Fruit fly (Drosophila melanogaster) whole organism, embryonic: Measurements from ENCODE around the gene Rab8.

Experiments
- Bdp1 ChIP-seq: fragments of 200-800 bp; sonication (Bioruptor generic); optimal IDR thresholded peaks from 3 replicates; lab custom pipeline; 2016; ENCODE audit warnings: missing biosample characterization, missing genetic modification characterization
- CG1024 ChIP-seq: fragments of 200-800 bp; sonication (Bioruptor generic); IDR thresholded peaks from 2 replicates; pipeline ENCODE4 v1.3.6; 2022; ENCODE audit warnings: missing biosample characterization, missing genetic modification characterization
- CG10431 ChIP-seq: fragments of 200-800 bp; sonication (Bioruptor generic); optimal IDR thresholded peaks from 3 replicates; lab custom pipeline; 2018; ENCODE audit warnings: missing biosample characterization, mild to moderate bottlenecking, missing genetic modification characterization
- CG10959 ChIP-seq: fragments of 200-800 bp; sonication (Bioruptor generic); IDR thresholded peaks from 2 replicates; pipeline ENCODE4 v1.3.6; 2022; ENCODE audit warnings: missing biosample characterization, missing genetic modification characterization
- CG11696 ChIP-seq: fragments of 200-800 bp; sonication (Bioruptor generic); IDR thresholded peaks from 2 replicates; pipeline ENCODE4 v1.3.6; 2022; ENCODE audit warnings: missing biosample characterization, missing genetic modification characterization
- CG14014 ChIP-seq: fragments of 200-800 bp; sonication (Bioruptor generic); IDR thresholded peaks from 2 replicates; pipeline ENCODE4 v1.3.6; 2022; ENCODE audit warnings: missing biosample characterization, missing genetic modification characterization
- CG15269 ChIP-seq: fragments of 200-800 bp; sonication (Bioruptor generic); optimal IDR thresholded peaks from 2 replicates; lab custom pipeline; 2018; ENCODE audit warnings: missing biosample characterization, mild to moderate bottlenecking, missing genetic modification characterization, moderate library complexity
- CG17829 ChIP-seq: fragments of 200-800 bp; optimal IDR thresholded peaks from 2 replicates; lab custom pipeline; 2019; ENCODE audit warnings: missing biosample characterization, mild to moderate bottlenecking, missing genetic modification characterization, moderate library complexity
- CG1792 ChIP-seq: fragments of 200-800 bp; sonication (Bioruptor generic); optimal IDR thresholded peaks from 2 replicates; lab custom pipeline; 2016; ENCODE audit warnings: missing biosample characterization, missing genetic modification characterization
- CG18011 ChIP-seq: fragments of 200-800 bp; sonication (Bioruptor generic); optimal IDR thresholded peaks from 2 replicates; lab custom pipeline; 2017; ENCODE audit warnings: missing biosample characterization, missing genetic modification characterization, mild to moderate bottlenecking, moderate library complexity, missing genotype
- CG1832 ChIP-seq: fragments of 200-800 bp; sonication (Bioruptor generic); optimal IDR thresholded peaks from 2 replicates; lab custom pipeline; 2017; ENCODE audit warnings: missing biosample characterization, mild to moderate bottlenecking, missing genetic modification characterization, inconsistent platforms
- CG30431 ChIP-seq: fragments of 200-800 bp; sonication (Bioruptor generic); optimal IDR thresholded peaks from 2 replicates; lab custom pipeline; 2017; ENCODE audit warnings: missing biosample characterization, missing genetic modification characterization
- CG3281 ChIP-seq: fragments of 200-800 bp; sonication (Bioruptor generic); optimal IDR thresholded peaks from 3 replicates; lab custom pipeline; 2017; ENCODE audit warnings: missing biosample characterization, mild to moderate bottlenecking, missing genetic modification characterization
- CG4820 ChIP-seq: fragments of 200-800 bp; sonication (Bioruptor generic); optimal IDR thresholded peaks from 3 replicates; lab custom pipeline; 2016; ENCODE audit warnings: missing biosample characterization, missing genetic modification characterization
- CG6813 ChIP-seq: fragments of 200-800 bp; sonication (Bioruptor generic); optimal IDR thresholded peaks from 2 replicates; lab custom pipeline; 2017; ENCODE audit warnings: missing biosample characterization, missing genetic modification characterization, mild to moderate bottlenecking, moderate library complexity, missing genetic modification reagents
- CG7556 ChIP-seq: fragments of 200-800 bp; sonication (Bioruptor generic); optimal IDR thresholded peaks from 2 replicates; lab custom pipeline; 2017; ENCODE audit warnings: missing biosample characterization, mild to moderate bottlenecking, missing genetic modification characterization
- CG7928 ChIP-seq: fragments of 200-800 bp; sonication (Bioruptor generic); optimal IDR thresholded peaks from 2 replicates; lab custom pipeline; 2017; ENCODE audit warnings: missing biosample characterization, mild to moderate bottlenecking, missing genetic modification characterization
- CG8388 ChIP-seq: fragments of 200-800 bp; sonication (Bioruptor generic); optimal IDR thresholded peaks from 2 replicates; lab custom pipeline; 2019; ENCODE audit warnings: missing biosample characterization, mild to moderate bottlenecking, missing genetic modification characterization, moderate library complexity
- CG9609 ChIP-seq: fragments of 200-800 bp; sonication (Bioruptor generic); optimal IDR thresholded peaks from 3 replicates; lab custom pipeline; 2016; ENCODE audit warnings: missing biosample characterization, missing genetic modification characterization
- CG9797 ChIP-seq: fragments of 200-800 bp; sonication (Bioruptor generic); optimal IDR thresholded peaks from 3 replicates; lab custom pipeline; 2018; ENCODE audit warnings: missing biosample characterization, mild to moderate bottlenecking, missing genetic modification characterization
- E2f1 ChIP-seq: fragments of 200-800 bp; sonication (Bioruptor generic); IDR thresholded peaks from 2 replicates; pipeline ENCODE4 v1.3.6; 2022; ENCODE audit warnings: missing biosample characterization, missing genetic modification characterization
- Eip74EF ChIP-seq, 2 experiments: fragments of 200-800 bp in 1 of 2; fragments of >200 bp in 1 of 2; sonication (Bioruptor generic) in 1 of 2; optimal IDR thresholded peaks; 2 replicates each; lab custom pipeline; 2017 to 2019; ENCODE audit warnings: missing biosample characterization in 2 of 2, missing genetic modification characterization in 2 of 2, mild to moderate bottlenecking in 1 of 2, moderate library complexity in 1 of 2
- Ets97D ChIP-seq: fragments of 200-800 bp; sonication (Bioruptor generic); optimal IDR thresholded peaks from 3 replicates; lab custom pipeline; 2016; ENCODE audit warnings: missing biosample characterization, missing genetic modification characterization
- Hand ChIP-seq: fragments of 200-800 bp; sonication (Bioruptor generic); optimal IDR thresholded peaks from 2 replicates; lab custom pipeline; 2017; ENCODE audit warnings: mild to moderate bottlenecking, missing biosample characterization, missing genetic modification reagents, missing genetic modification characterization
- Hmr ChIP-seq: fragments of 200-800 bp; sonication (Bioruptor generic); optimal IDR thresholded peaks from 3 replicates; lab custom pipeline; 2017; ENCODE audit warnings: mild to moderate bottlenecking, missing biosample characterization, missing genetic modification reagents, missing genetic modification characterization
- Hsf ChIP-seq: fragments of 200-800 bp; sonication (Bioruptor generic); optimal IDR thresholded peaks from 3 replicates; lab custom pipeline; 2016; ENCODE audit warnings: missing biosample characterization, missing genetic modification characterization
- NC2α ChIP-seq: fragments of 200-800 bp; sonication (Bioruptor generic); optimal IDR thresholded peaks from 2 replicates; lab custom pipeline; 2016; ENCODE audit warnings: missing biosample characterization, missing genetic modification characterization
- NC2β ChIP-seq: fragments of 200-800 bp; sonication (Bioruptor generic); optimal IDR thresholded peaks from 2 replicates; lab custom pipeline; 2016; ENCODE audit warnings: missing biosample characterization, missing genetic modification characterization
- NK7.1 ChIP-seq: fragments of 200-800 bp; sonication (Bioruptor generic); optimal IDR thresholded peaks from 3 replicates; lab custom pipeline; 2016; ENCODE audit warnings: missing biosample characterization, missing genetic modification characterization
- Oaz ChIP-seq: fragments of 200-800 bp; sonication (Bioruptor generic); IDR thresholded peaks from 2 replicates; pipeline ENCODE4 v1.3.6; 2022; ENCODE audit warnings: missing biosample characterization, missing genetic modification characterization
- PHDP ChIP-seq: fragments of 200-800 bp; sonication (Bioruptor generic); optimal IDR thresholded peaks from 3 replicates; lab custom pipeline; 2018; ENCODE audit warnings: missing biosample characterization, mild to moderate bottlenecking, missing genetic modification characterization, moderate library complexity
- Ravus ChIP-seq: fragments of 200-800 bp; sonication (Bioruptor generic); IDR thresholded peaks from 2 replicates; pipeline ENCODE4 v1.3.6; 2022; ENCODE audit warnings: missing biosample characterization, missing genetic modification characterization
- amos ChIP-seq: fragments of 200-800 bp; sonication (Bioruptor generic); IDR thresholded peaks from 2 replicates; pipeline ENCODE4 v1.3.6; 2022; ENCODE audit warnings: missing biosample characterization, missing genetic modification characterization; ENCODE audit not compliant: partially characterized antibody
- aop ChIP-seq: fragments of 200-800 bp; sonication (Bioruptor generic); IDR thresholded peaks from 2 replicates; pipeline ENCODE4 v1.3.6; 2022; ENCODE audit warnings: missing biosample characterization, missing genetic modification characterization
- az2 ChIP-seq: fragments of 200-800 bp; sonication (Bioruptor generic); optimal IDR thresholded peaks from 3 replicates; lab custom pipeline; 2016; ENCODE audit warnings: missing biosample characterization, missing genetic modification characterization
- crp ChIP-seq, 2 experiments: fragments of 200-800 bp; sonication (Bioruptor generic); optimal IDR thresholded peaks; 2 replicates in 1 of 2; 3 replicates in 1 of 2; lab custom pipeline; 2017; ENCODE audit warnings: missing biosample characterization in 2 of 2, missing genetic modification characterization in 2 of 2, mild to moderate bottlenecking in 1 of 2, moderate library complexity in 1 of 2
- dmrt11E ChIP-seq: fragments of 200-800 bp; sonication (Bioruptor generic); optimal IDR thresholded peaks from 3 replicates; lab custom pipeline; 2018; ENCODE audit warnings: missing biosample characterization, mild to moderate bottlenecking, missing genetic modification characterization, moderate library complexity
- emc ChIP-seq: fragments of 200-800 bp; sonication (Bioruptor generic); optimal IDR thresholded peaks from 2 replicates; lab custom pipeline; 2016; ENCODE audit warnings: missing biosample characterization, missing genetic modification characterization
- gfzf ChIP-seq: fragments of 200-800 bp; sonication (Bioruptor generic); optimal IDR thresholded peaks from 2 replicates; lab custom pipeline; 2016; ENCODE audit warnings: missing biosample characterization, mild to moderate bottlenecking, missing genetic modification characterization, moderate library complexity
- gsb-n ChIP-seq: fragments of 200-800 bp; sonication (Bioruptor generic); optimal IDR thresholded peaks from 3 replicates; lab custom pipeline; 2018; ENCODE audit warnings: missing biosample characterization, mild to moderate bottlenecking, missing genetic modification characterization
- knrl ChIP-seq: fragments of 200-800 bp; sonication (Bioruptor generic); IDR thresholded peaks from 3 replicates; pipeline ENCODE4 v1.3.6; 2022; ENCODE audit warnings: missing biosample characterization, missing genetic modification characterization; ENCODE audit not compliant: partially characterized antibody
- lilli ChIP-seq: fragments of 200-800 bp; sonication (Bioruptor generic); optimal IDR thresholded peaks from 3 replicates; lab custom pipeline; 2016; ENCODE audit warnings: missing biosample characterization, missing genetic modification characterization
- lov ChIP-seq, 2 experiments: fragments of 200-800 bp in 1 of 2; fragments of >200 bp in 1 of 2; sonication (Bioruptor generic) in 1 of 2; IDR thresholded peaks in 1 of 2; optimal IDR thresholded peaks in 1 of 2; 2 replicates in 1 of 2; 3 replicates in 1 of 2; pipeline versions ENCODE4 v1.3.6 to Lab custom; 2017 to 2022; ENCODE audit warnings: missing biosample characterization in 1 of 2, missing genetic modification characterization in 1 of 2
- nerfin-2 ChIP-seq: fragments of 200-800 bp; sonication (Bioruptor generic); IDR thresholded peaks from 2 replicates; pipeline ENCODE4 v1.3.6; 2022; ENCODE audit warnings: missing biosample characterization, missing genetic modification characterization; ENCODE audit not compliant: partially characterized antibody
- oc ChIP-seq: fragments of 200-800 bp; sonication (Bioruptor generic); optimal IDR thresholded peaks from 2 replicates; lab custom pipeline; 2018; ENCODE audit warnings: missing biosample characterization, mild to moderate bottlenecking, missing genetic modification characterization, moderate library complexity
- peb ChIP-seq: fragments of 200-800 bp; sonication (Bioruptor generic); IDR thresholded peaks from 2 replicates; pipeline ENCODE4 v1.3.6; 2022; ENCODE audit warnings: missing biosample characterization, missing genetic modification characterization
- pum ChIP-seq: fragments of 200-800 bp; sonication (Bioruptor generic); optimal IDR thresholded peaks from 2 replicates; lab custom pipeline; 2016; ENCODE audit warnings: missing biosample characterization, missing genetic modification characterization
- scrt ChIP-seq: fragments of 200-800 bp; sonication (Bioruptor generic); optimal IDR thresholded peaks from 2 replicates; lab custom pipeline; 2018; ENCODE audit warnings: missing biosample characterization, mild to moderate bottlenecking, missing genetic modification characterization, moderate library complexity
- tin ChIP-seq: fragments of 200-800 bp; sonication (Bioruptor generic); optimal IDR thresholded peaks from 3 replicates; lab custom pipeline; 2016; ENCODE audit warnings: missing biosample characterization, missing genetic modification characterization

The Rab8 gene

DNA sequence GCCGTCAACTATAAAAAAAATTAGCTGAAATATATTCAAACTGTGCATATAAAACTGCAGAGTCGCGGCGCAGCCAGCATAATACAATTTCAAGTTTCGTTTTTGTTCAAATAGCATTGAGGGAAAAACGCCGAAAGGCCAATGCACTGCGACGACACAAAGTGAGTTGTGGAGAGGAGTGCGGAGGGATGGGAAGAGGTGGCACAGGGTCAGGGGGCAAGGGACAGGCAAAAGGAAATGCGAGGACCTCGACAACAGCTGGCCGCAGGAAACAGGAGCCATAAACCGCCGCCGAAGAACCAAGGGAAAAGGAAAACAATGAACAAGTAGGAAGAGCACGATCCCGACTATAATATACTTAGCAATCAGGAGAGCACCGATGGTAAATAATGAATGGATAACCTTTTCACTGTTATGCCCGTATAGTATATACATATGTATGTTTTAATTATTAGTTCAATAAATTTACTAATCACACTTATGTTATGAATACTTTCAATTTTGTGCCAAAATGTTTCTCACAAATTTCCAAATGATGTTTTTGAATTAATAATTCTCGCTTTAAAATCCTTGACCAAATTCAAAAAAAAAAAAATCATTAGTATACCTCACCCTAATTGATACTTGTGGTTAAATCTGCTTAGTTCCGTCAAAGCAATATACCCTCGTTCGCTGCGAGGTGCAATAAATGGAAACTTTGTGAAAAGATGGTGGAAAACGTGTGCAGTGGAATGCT is 27.8 kb upstream of the Rab8 start (continued):
- peak; percentile 42 for TF ChIP-seq CG7556 (GFP tag; lab: Kevin White, UChicago)
- TF ChIP-seq gsb-n: peak; percentile 31
- no peak for TF ChIP-seq emc
- TF ChIP-seq NK7.1 (GFP tag; lab: Kevin White, UChicago): no peak
- no peak for TF ChIP-seq CG15269 (tag; lab: Kevin White, UChicago)
- no peak for TF ChIP-seq CG9609 (GFP tag; lab: Kevin White, UChicago)
- TF ChIP-seq CG10431: no peak
- no peak for TF ChIP-seq Oaz (GFP tag; lab: Robert Waterston, UW)
- TF ChIP-seq CG18011 (GFP tag; lab: Kevin White, UChicago): no peak
- TF ChIP-seq CG14014 (GFP tag; lab: Robert Waterston, UW): no peak
- TF ChIP-seq CG3281 (GFP tag; lab: Kevin White, UChicago): no peak
- no peak for TF ChIP-seq Bdp1 (GFP tag; lab: Kevin White, UChicago)
- TF ChIP-seq CG10959: no peak
- peak; percentile 11 for TF ChIP-seq CG6813 (GFP tag; lab: Kevin White, UChicago)
- TF ChIP-seq CG1792 (GFP tag; lab: Kevin White, UChicago): no peak
- TF ChIP-seq scrt (GFP tag; lab: Kevin White, UChicago): no peak
- TF ChIP-seq tin (GFP tag; lab: Kevin White, UChicago): no peak
- no peak for TF ChIP-seq PHDP (tag; lab: Kevin White, UChicago)
- peak; percentile 52 for TF ChIP-seq CG8388 (GFP tag; lab: Kevin White, UChicago)
- TF ChIP-seq dmrt11E (tag; lab: Kevin White, UChicago): peak; percentile 81
- no peak for TF ChIP-seq Ets97D (GFP tag; lab: Kevin White, UChicago)
- peak; percentile 22 for TF ChIP-seq CG17829 (tag; lab: Kevin White, UChicago)
- no peak for TF ChIP-seq lilli
- no peak for TF ChIP-seq Hand (GFP tag; lab: Kevin White, UChicago)
- no peak for TF ChIP-seq amos (GFP tag; lab: Robert Waterston, UW)
- TF ChIP-seq gfzf (GFP tag; lab: Kevin White, UChicago): no peak
- no peak for TF ChIP-seq knrl (GFP tag; lab: Robert Waterston, UW)
- no peak for TF ChIP-seq crp (GFP tag; optimal IDR thresholded peaks at IDR 0.05; lab: Kevin White, UChicago)
- TF ChIP-seq Ravus (GFP tag; lab: Robert Waterston, UW): no peak
- no peak for TF ChIP-seq NC2β
- TF ChIP-seq Hsf: no peak
- no peak for TF ChIP-seq nerfin-2 (GFP tag; lab: Robert Waterston, UW)
- TF ChIP-seq Eip74EF (GFP tag; optimal IDR thresholded peaks at IDR 0.05; lab: Kevin White, UChicago): no peak
- peak; percentile 49 for TF ChIP-seq az2 (GFP tag; lab: Kevin White, UChicago)
- TF ChIP-seq CG30431 (GFP tag; lab: Kevin White, UChicago): peak; percentile 12
- TF ChIP-seq CG7928 (GFP tag; lab: Kevin White, UChicago): no peak
- no peak for TF ChIP-seq CG1832 (GFP tag; lab: Kevin White, UChicago)
- TF ChIP-seq aop (GFP tag; lab: Robert Waterston, UW): peak; percentile 48; the same call in 1 of the 2 replicates
- TF ChIP-seq NC2α (GFP tag; lab: Kevin White, UChicago): no peak
- TF ChIP-seq CG4820 (GFP tag; lab: Kevin White, UChicago): peak; percentile 1
- no peak for TF ChIP-seq peb (GFP tag; lab: Robert Waterston, UW)
- TF ChIP-seq CG9797 (GFP tag; lab: Kevin White, UChicago): no peak
- TF ChIP-seq lov (optimal IDR thresholded peaks at IDR 0.05; lab: Kevin White, UChicago): no peak
- TF ChIP-seq lov (GFP tag; IDR thresholded peaks at IDR 0.05; lab: Robert Waterston, UW): no peak
- TF ChIP-seq Hmr (GFP tag; lab: Kevin White, UChicago): no peak
- no peak for TF ChIP-seq CG1024 (GFP tag; lab: Robert Waterston, UW)
- TF ChIP-seq pum (GFP tag; lab: Kevin White, UChicago): no peak
- no peak for TF ChIP-seq oc
- no peak for TF ChIP-seq E2f1
- TF ChIP-seq CG11696 (GFP tag; lab: Robert Waterston, UW): no peak
